Fruit fly (Drosophila melanogaster): ENCODE data around the gene CG33181.

dm6 chrX:8496362-8496761 lies 7.2 kb downstream of the CG33181 start:
- no peak for TF ChIP-seq Gug (GFP tag; IDR thresholded peaks at IDR 0.05)
- no peak for TF ChIP-seq CG6808 (GFP tag; optimal IDR thresholded peaks at IDR 0.05)
- no peak for TF ChIP-seq fd59A (GFP tag; optimal IDR thresholded peaks at IDR 0.05)
- TF ChIP-seq Sox102F (GFP tag; optimal IDR thresholded peaks at IDR 0.05) = no peak

Data from whole organism, prepupa.